Worm (Caenorhabditis elegans): Measurements from ENCODE around the gene C25F9.10.

- TF ChIP-seq mab-5 (tag; optimal IDR thresholded peaks at IDR 0.05) (no peak), unc-62 (GFP tag; optimal IDR thresholded peaks at IDR 0.05) (no peak), M03D4.4 (tag; optimal IDR thresholded peaks at IDR 0.05) (no peak), flh-1 (GFP tag; optimal IDR thresholded peaks at IDR 0.05) (no peak), nhr-76 (tag; optimal IDR thresholded peaks at IDR 0.05) (no peak), lin-32 (GFP tag; optimal IDR thresholded peaks at IDR 0.05) (no peak), snpc-4 (tag; optimal IDR thresholded peaks at IDR 0.05) (no peak), lin-13 (tag; optimal IDR thresholded peaks at IDR 0.05) (no peak), drap-1 (GFP tag; optimal IDR thresholded peaks at IDR 0.05) (no peak), unc-39 (tag; optimal IDR thresholded peaks at IDR 0.05) (no peak), ztf-11 (tag; optimal IDR thresholded peaks at IDR 0.05) (no peak)
Measured at ce11 chrV:19358039-19358438, 47.5 kb upstream of the C25F9.10 start.
